Fruit fly (Drosophila melanogaster): ENCODE measurements around the gene sky.

Gene sky

DNA sequence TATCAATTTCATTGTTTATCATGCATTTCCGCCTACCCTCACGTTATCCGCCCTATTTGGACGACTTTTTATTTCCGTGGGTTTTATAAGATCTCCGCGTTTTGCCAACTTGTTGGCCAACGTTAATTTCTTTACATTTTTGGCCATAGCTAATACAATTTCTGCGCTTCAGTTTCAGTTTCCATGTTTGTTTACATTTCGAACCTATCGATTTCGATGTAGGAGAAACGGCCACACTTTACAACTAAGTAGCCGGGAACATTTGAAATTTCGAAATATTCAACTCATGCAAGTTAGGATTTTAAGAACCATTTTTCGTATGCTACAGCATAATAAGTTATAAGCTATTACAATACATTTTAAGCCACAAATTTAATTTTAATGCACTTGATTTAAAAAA is 8.9 kb upstream of the sky start, which contains the start of gene Nthl1:
TSS of gene Nthl1 (minus strand) at position 208 of the 400 bp plus-strand sequence.
- TF ChIP-seq woc (GFP tag; optimal IDR thresholded peaks at IDR 0.05) (no peak), rgr (GFP tag; optimal IDR thresholded peaks at IDR 0.05) (no peak), Vsx2 (GFP tag; optimal IDR thresholded peaks at IDR 0.05; ENCODE audit: partially characterized antibody) (no peak), lola (GFP tag; optimal IDR thresholded peaks at IDR 0.05) (no peak), tai (GFP tag; optimal IDR thresholded peaks at IDR 0.05) (no peak), h (GFP tag; optimal IDR thresholded peaks at IDR 0.05) (no peak), jim (GFP tag; optimal IDR thresholded peaks at IDR 0.05) (no peak), fru (GFP tag; optimal IDR thresholded peaks at IDR 0.05) (no peak), foxo (GFP tag; optimal IDR thresholded peaks at IDR 0.05) (no peak), dsf (GFP tag; optimal IDR thresholded peaks at IDR 0.05; ENCODE audit: borderline replicate concordance) (no peak), sage (GFP tag; optimal IDR thresholded peaks at IDR 0.05) (no peak), CrebA (GFP tag; optimal IDR thresholded peaks at IDR 0.05; ENCODE audit: borderline replicate concordance) (no peak), pan (optimal IDR thresholded peaks at IDR 0.05) (no peak), ey (GFP tag; optimal IDR thresholded peaks at IDR 0.05) (no peak), CG32264 (GFP tag; optimal IDR thresholded peaks at IDR 0.05) (no peak), Hr83 (GFP tag; optimal IDR thresholded peaks at IDR 0.05; ENCODE audit: poor library complexity, severe bottlenecking) (no peak), sv (GFP tag; optimal IDR thresholded peaks at IDR 0.05) (no peak), Sp1 (GFP tag; optimal IDR thresholded peaks at IDR 0.05) (no peak), Rel (GFP tag; optimal IDR thresholded peaks at IDR 0.05) (no peak), Rel (tag; optimal IDR thresholded peaks at IDR 0.05) (no peak)

DNA sequence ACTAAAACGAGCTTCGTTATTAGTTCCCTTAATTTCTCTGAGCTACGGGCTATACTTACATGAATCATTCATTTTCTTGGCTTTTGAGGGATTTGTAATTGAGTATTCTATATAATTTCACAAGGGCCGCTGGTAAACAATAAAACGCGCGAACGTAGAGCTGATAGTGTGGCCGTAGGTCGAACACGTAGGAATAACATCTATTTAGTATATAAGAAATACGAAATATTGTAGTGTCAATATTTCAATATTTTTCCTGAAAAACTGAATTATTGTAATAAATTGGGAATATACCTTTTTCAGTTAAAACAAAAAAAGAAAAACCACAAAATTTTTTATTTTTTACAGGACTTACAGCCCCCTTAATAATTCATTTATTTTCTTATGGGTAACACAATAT is 7.2 kb upstream of the sky start, which contains the start of gene RPA2:
TSS of gene RPA2 (minus strand) at position 173 of the 400 bp plus-strand sequence.
- TF ChIP-seq dmrt93B (GFP tag; optimal IDR thresholded peaks at IDR 0.05) (no peak), brk (GFP tag; optimal IDR thresholded peaks at IDR 0.05) (no peak), jim (GFP tag; optimal IDR thresholded peaks at IDR 0.05) (no peak), Hr83 (GFP tag; optimal IDR thresholded peaks at IDR 0.05; ENCODE audit: poor library complexity, severe bottlenecking) (no peak), Jra (GFP tag; optimal IDR thresholded peaks at IDR 0.05) (no peak), usp (GFP tag; optimal IDR thresholded peaks at IDR 0.05) (no peak), Hnf4 (GFP tag; optimal IDR thresholded peaks at IDR 0.05) (no peak), dl (GFP tag; optimal IDR thresholded peaks at IDR 0.05; ENCODE audit: insufficient read depth in 1 of 2, partially characterized antibody in 2 of 2) (no peak), fru (GFP tag; optimal IDR thresholded peaks at IDR 0.05) (no peak), Sp1 (GFP tag; optimal IDR thresholded peaks at IDR 0.05) (no peak), Rel (GFP tag; optimal IDR thresholded peaks at IDR 0.05) (no peak), Rel (tag; optimal IDR thresholded peaks at IDR 0.05) (no peak), psq (GFP tag; optimal IDR thresholded peaks at IDR 0.05) (no peak), br (GFP tag; optimal IDR thresholded peaks at IDR 0.05) (no peak)

DNA sequence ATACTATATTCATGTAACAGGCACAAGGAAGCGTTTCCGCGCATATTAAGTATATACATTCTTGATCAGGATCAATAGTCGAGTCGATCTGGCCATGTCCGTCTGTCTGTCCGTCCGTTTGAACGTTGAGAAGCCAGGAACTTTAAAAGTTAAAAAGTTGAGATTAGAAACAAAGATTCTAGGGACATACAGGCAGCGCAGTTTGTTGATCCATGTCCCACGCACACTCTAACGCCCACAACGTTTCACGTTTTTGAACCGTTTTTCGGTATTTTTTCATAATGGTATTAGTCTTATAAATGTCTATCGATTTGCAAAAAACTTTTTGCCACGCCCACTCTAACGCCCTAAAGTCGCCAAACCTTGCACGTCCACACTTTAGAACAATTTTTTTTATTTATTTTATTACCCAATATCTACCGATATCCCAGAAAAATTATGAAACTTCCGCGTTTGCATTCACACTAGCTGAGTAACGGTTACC is 4.4 kb upstream of the sky start:
- TF ChIP-seq OdsH (GFP tag; optimal IDR thresholded peaks at IDR 0.05) (no peak), Dfd (GFP tag; optimal IDR thresholded peaks at IDR 0.05) (peak; percentile 61), Hnf4 (GFP tag; optimal IDR thresholded peaks at IDR 0.05) (no peak)

DNA sequence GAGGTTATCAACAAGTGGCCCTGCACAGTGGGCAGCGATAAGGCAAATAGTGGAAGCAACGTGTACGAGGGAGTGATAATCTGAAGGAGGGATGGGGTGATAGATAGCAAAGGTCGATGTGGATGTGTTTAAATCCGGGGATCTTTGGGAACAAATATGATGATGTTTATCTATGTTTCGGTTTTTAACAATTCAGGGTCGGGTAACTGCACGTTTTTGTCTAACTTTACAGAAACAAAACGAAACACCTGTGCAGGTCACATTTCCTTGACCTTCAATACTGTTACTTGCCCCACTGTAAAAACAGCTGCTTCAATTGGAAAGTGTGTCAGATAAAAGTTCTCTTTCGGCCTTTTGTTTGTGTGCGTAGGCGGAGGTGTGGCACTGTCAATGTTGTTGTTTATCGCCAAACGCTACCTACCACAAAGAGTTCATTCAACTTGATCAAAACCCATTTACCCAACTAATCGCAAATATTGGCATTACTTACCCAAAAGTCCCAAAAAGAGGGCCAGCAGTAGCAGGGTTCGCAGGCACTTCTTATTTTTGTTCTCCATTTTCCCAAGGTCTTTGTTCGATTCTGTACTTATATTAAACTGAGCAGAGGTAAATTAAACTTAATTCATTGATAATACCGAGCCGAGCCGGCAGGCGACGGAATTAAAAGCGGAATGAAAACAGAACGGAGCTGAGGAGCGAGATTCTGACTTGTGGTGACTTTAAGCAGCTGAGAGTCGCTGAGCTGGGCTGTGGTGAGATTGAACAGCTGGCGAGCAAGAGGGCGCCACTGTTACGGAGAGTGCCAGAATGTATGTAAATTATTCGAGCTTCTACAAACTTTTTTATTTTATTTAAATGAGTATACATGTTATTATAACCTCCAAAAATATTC is 3.7 kb upstream of the sky start, which contains the start of gene Mtp:
TSS of gene Mtp (minus strand) at position 681 of the 892 bp plus-strand sequence.
- TF ChIP-seq fru (GFP tag; optimal IDR thresholded peaks at IDR 0.05) (peak; percentile 87), GATAd (GFP tag; optimal IDR thresholded peaks at IDR 0.05) (no peak), Dfd (GFP tag; optimal IDR thresholded peaks at IDR 0.05) (no peak), Hnf4 (GFP tag; optimal IDR thresholded peaks at IDR 0.05) (peak; percentile 60), sage (GFP tag; optimal IDR thresholded peaks at IDR 0.05) (no peak), HLH106 (tag; optimal IDR thresholded peaks at IDR 0.05) (peak; percentile 71), h (GFP tag; optimal IDR thresholded peaks at IDR 0.05) (peak; percentile 78), Sp1 (GFP tag; optimal IDR thresholded peaks at IDR 0.05) (peak; percentile 66), brk (GFP tag; optimal IDR thresholded peaks at IDR 0.05) (no peak), Abd-B (GFP tag; optimal IDR thresholded peaks at IDR 0.05) (no peak), rgr (GFP tag; optimal IDR thresholded peaks at IDR 0.05) (peak; percentile 80), N (GFP tag; optimal IDR thresholded peaks at IDR 0.05) (no peak), woc (GFP tag; optimal IDR thresholded peaks at IDR 0.05) (peak; percentile 73), dmrt93B (GFP tag; optimal IDR thresholded peaks at IDR 0.05) (peak; percentile 61), lola (GFP tag; optimal IDR thresholded peaks at IDR 0.05) (no peak), br (GFP tag; optimal IDR thresholded peaks at IDR 0.05) (peak; percentile 77), CG32264 (GFP tag; optimal IDR thresholded peaks at IDR 0.05) (no peak), Jra (GFP tag; optimal IDR thresholded peaks at IDR 0.05) (no peak), usp (GFP tag; optimal IDR thresholded peaks at IDR 0.05) (no peak), Rel (GFP tag; optimal IDR thresholded peaks at IDR 0.05) (no peak), Rel (tag; optimal IDR thresholded peaks at IDR 0.05) (peak; percentile 58), CG9705 (GFP tag; optimal IDR thresholded peaks at IDR 0.05) (no peak), Hr78 (GFP tag; optimal IDR thresholded peaks at IDR 0.05) (no peak), pan (optimal IDR thresholded peaks at IDR 0.05) (no peak), dl (GFP tag; optimal IDR thresholded peaks at IDR 0.05; ENCODE audit: insufficient read depth in 1 of 2, partially characterized antibody in 2 of 2) (no peak), Hr83 (GFP tag; optimal IDR thresholded peaks at IDR 0.05; ENCODE audit: poor library complexity, severe bottlenecking) (no peak), Dif (GFP tag; optimal IDR thresholded peaks at IDR 0.05; ENCODE audit: partially characterized antibody) (peak; percentile 4), sv (GFP tag; optimal IDR thresholded peaks at IDR 0.05) (peak; percentile 72), CrebA (GFP tag; optimal IDR thresholded peaks at IDR 0.05; ENCODE audit: borderline replicate concordance) (no peak), ey (GFP tag; optimal IDR thresholded peaks at IDR 0.05) (peak; percentile 80), Vsx2 (GFP tag; optimal IDR thresholded peaks at IDR 0.05; ENCODE audit: partially characterized antibody) (no peak), psq (GFP tag; optimal IDR thresholded peaks at IDR 0.05) (peak; percentile 58)
